Fruit fly (Drosophila melanogaster) whole organism, embryonic: ENCODE measurements around the gene GAPcenA.

ENCODE experiments used
- BtbVII ChIP-seq: fragments of 200-800 bp; sonication (Bioruptor generic); optimal IDR thresholded peaks from 3 replicates; lab custom pipeline; 2017; ENCODE audit warnings: missing biosample characterization, mild to moderate bottlenecking, missing genetic modification characterization
- CG10147 ChIP-seq: fragments of 200-800 bp; sonication (Bioruptor generic); optimal IDR thresholded peaks from 2 replicates; lab custom pipeline; 2019; ENCODE audit warnings: missing biosample characterization, mild to moderate bottlenecking, missing genetic modification characterization, moderate library complexity
- CG10321 ChIP-seq: fragments of 200-800 bp; sonication (Bioruptor generic); IDR thresholded peaks from 2 replicates; pipeline ENCODE4 v1.3.6; 2022; ENCODE audit warnings: missing biosample characterization, missing genetic modification characterization
- CG10366 ChIP-seq: fragments of 200-800 bp; sonication (Bioruptor generic); IDR thresholded peaks from 2 replicates; pipeline ENCODE4 v1.3.6; 2022; ENCODE audit warnings: missing biosample characterization, missing genetic modification characterization
- CG12155 ChIP-seq: fragments of 200-800 bp; sonication (Bioruptor generic); optimal IDR thresholded peaks from 3 replicates; lab custom pipeline; 2016; ENCODE audit warnings: missing biosample characterization, missing genetic modification characterization
- CG13424 ChIP-seq: fragments of 200-800 bp; sonication (Bioruptor generic); optimal IDR thresholded peaks from 2 replicates; lab custom pipeline; 2019; ENCODE audit warnings: missing biosample characterization, mild to moderate bottlenecking, missing genetic modification characterization, moderate library complexity
- CG13894 ChIP-seq: fragments of 200-800 bp; sonication (Bioruptor generic); optimal IDR thresholded peaks from 3 replicates; lab custom pipeline; 2018; ENCODE audit warnings: missing biosample characterization, mild to moderate bottlenecking, missing genetic modification characterization, moderate library complexity
- CG14050 ChIP-seq: fragments of 200-800 bp; sonication (Bioruptor generic); IDR thresholded peaks from 3 replicates; pipeline ENCODE4 v1.3.6; 2022; ENCODE audit warnings: missing biosample characterization, missing genetic modification characterization
- CG15073 ChIP-seq: fragments of 200-800 bp; sonication (Bioruptor generic); optimal IDR thresholded peaks from 2 replicates; lab custom pipeline; 2016; ENCODE audit warnings: missing biosample characterization, missing genetic modification characterization
- CG17385 ChIP-seq: fragments of 200-800 bp; sonication (Bioruptor generic); optimal IDR thresholded peaks from 3 replicates; lab custom pipeline; 2018; ENCODE audit warnings: missing biosample characterization, mild to moderate bottlenecking, missing genetic modification characterization
- CG18262 ChIP-seq: fragments of 200-800 bp; optimal IDR thresholded peaks from 3 replicates; lab custom pipeline; 2019; ENCODE audit warnings: missing biosample characterization, mild to moderate bottlenecking, missing genetic modification characterization, moderate library complexity
- CG18599 ChIP-seq: fragments of 200-800 bp; sonication (Bioruptor generic); optimal IDR thresholded peaks from 3 replicates; lab custom pipeline; 2017; ENCODE audit warnings: missing biosample characterization, missing genetic modification characterization, mild to moderate bottlenecking, moderate library complexity, missing genetic modification reagents
- CG18619 ChIP-seq: fragments of 200-800 bp; sonication (Bioruptor generic); optimal IDR thresholded peaks from 3 replicates; lab custom pipeline; 2017; ENCODE audit warnings: missing biosample characterization, mild to moderate bottlenecking, missing genetic modification characterization
- CG18764 ChIP-seq: fragments of 200-800 bp; sonication (Bioruptor generic); optimal IDR thresholded peaks from 3 replicates; lab custom pipeline; 2016; ENCODE audit warnings: missing biosample characterization, missing genetic modification characterization
- CG2116 ChIP-seq: fragments of 200-800 bp; sonication (Bioruptor generic); optimal IDR thresholded peaks from 3 replicates; lab custom pipeline; 2018; ENCODE audit warnings: missing biosample characterization, mild to moderate bottlenecking, missing genetic modification characterization
- CG2678 ChIP-seq: fragments of 200-800 bp; sonication (Bioruptor generic); optimal IDR thresholded peaks from 3 replicates; lab custom pipeline; 2019; ENCODE audit warnings: missing biosample characterization, mild to moderate bottlenecking, missing genetic modification characterization, moderate library complexity
- CG2712 ChIP-seq: fragments of 200-800 bp; optimal IDR thresholded peaks from 3 replicates; lab custom pipeline; 2019; ENCODE audit warnings: missing biosample characterization, mild to moderate bottlenecking, missing genetic modification characterization, moderate library complexity
- CG33557 ChIP-seq: fragments of 200-800 bp; sonication (Bioruptor generic); optimal IDR thresholded peaks from 2 replicates; lab custom pipeline; 2019; ENCODE audit warnings: missing biosample characterization, mild to moderate bottlenecking, missing genetic modification characterization, moderate library complexity
- CG3407 ChIP-seq: fragments of 200-800 bp; sonication (Bioruptor generic); optimal IDR thresholded peaks from 2 replicates; lab custom pipeline; 2018; ENCODE audit warnings: missing biosample characterization, mild to moderate bottlenecking, missing genetic modification characterization
- CG3847 ChIP-seq: fragments of 200-800 bp; sonication (Bioruptor generic); IDR thresholded peaks from 2 replicates; pipeline ENCODE4 v1.3.6; 2022; ENCODE audit warnings: missing biosample characterization, missing genetic modification characterization
- CG4360 ChIP-seq: fragments of 200-800 bp; sonication (Bioruptor generic); IDR thresholded peaks from 2 replicates; pipeline ENCODE4 v1.3.6; 2022; ENCODE audit warnings: missing biosample characterization, missing genetic modification characterization
- CG43689 ChIP-seq: fragments of 200-800 bp; sonication (Bioruptor generic); IDR thresholded peaks from 2 replicates; pipeline ENCODE4 v1.3.6; 2022; ENCODE audit warnings: missing biosample characterization, missing genetic modification characterization
- CG6654 ChIP-seq: fragments of 200-800 bp; sonication (Bioruptor generic); optimal IDR thresholded peaks from 2 replicates; lab custom pipeline; 2017; ENCODE audit warnings: missing biosample characterization, mild to moderate bottlenecking, missing genetic modification characterization
- CG7786 ChIP-seq: fragments of 200-800 bp; sonication (Bioruptor generic); optimal IDR thresholded peaks from 2 replicates; lab custom pipeline; 2016; ENCODE audit warnings: missing biosample characterization, missing genetic modification characterization
- CG7839 ChIP-seq: fragments of 200-800 bp; sonication (Bioruptor generic); optimal IDR thresholded peaks from 3 replicates; lab custom pipeline; 2018; ENCODE audit warnings: missing biosample characterization, mild to moderate bottlenecking, missing genetic modification characterization, moderate library complexity
- CG7928 ChIP-seq: fragments of 200-800 bp; sonication (Bioruptor generic); optimal IDR thresholded peaks from 2 replicates; lab custom pipeline; 2017; ENCODE audit warnings: missing biosample characterization, mild to moderate bottlenecking, missing genetic modification characterization
- CG8089 ChIP-seq: fragments of 200-800 bp; sonication (Bioruptor generic); optimal IDR thresholded peaks from 3 replicates; lab custom pipeline; 2016; ENCODE audit warnings: missing biosample characterization, missing genetic modification characterization
- CG8281 ChIP-seq: fragments of 200-800 bp; sonication (Bioruptor generic); optimal IDR thresholded peaks from 2 replicates; lab custom pipeline; 2018; ENCODE audit warnings: missing biosample characterization, mild to moderate bottlenecking, missing genetic modification characterization, moderate library complexity
- CG8290 ChIP-seq, 3 experiments: fragments of 200-800 bp; sonication (Bioruptor generic); optimal IDR thresholded peaks; 2 replicates each; lab custom pipeline; 2016 to 2019; ENCODE audit warnings: missing biosample characterization in 3 of 3, missing genetic modification characterization in 3 of 3, mild to moderate bottlenecking in 2 of 3, moderate library complexity in 1 of 3
- Dek ChIP-seq: fragments of 200-800 bp; sonication (Bioruptor generic); optimal IDR thresholded peaks from 3 replicates; lab custom pipeline; 2019; ENCODE audit warnings: missing biosample characterization, mild to moderate bottlenecking, missing genetic modification characterization, moderate library complexity
- Doc3 ChIP-seq: fragments of 200-800 bp; sonication (Bioruptor generic); IDR thresholded peaks from 3 replicates; pipeline ENCODE4 v1.3.6; 2022; ENCODE audit warnings: missing biosample characterization, missing genetic modification characterization; ENCODE audit not compliant: partially characterized antibody
- Hr3 ChIP-seq: fragments of 200-800 bp; sonication (Bioruptor generic); optimal IDR thresholded peaks from 3 replicates; lab custom pipeline; 2016; ENCODE audit warnings: missing biosample characterization, missing genetic modification characterization
- Meics ChIP-seq: fragments of 200-800 bp; sonication (Bioruptor generic); optimal IDR thresholded peaks from 2 replicates; lab custom pipeline; 2017; ENCODE audit warnings: missing biosample characterization, mild to moderate bottlenecking, missing genetic modification characterization
- Nf-YA ChIP-seq: fragments of 200-800 bp; sonication (Bioruptor generic); IDR thresholded peaks from 2 replicates; pipeline ENCODE4 v1.3.6; 2022; ENCODE audit warnings: missing biosample characterization, missing genetic modification characterization
- Oli ChIP-seq: fragments of 200-800 bp; sonication (Bioruptor generic); optimal IDR thresholded peaks from 2 replicates; lab custom pipeline; 2018; ENCODE audit warnings: missing biosample characterization, mild to moderate bottlenecking, missing genetic modification characterization, moderate library complexity
- Scr ChIP-seq: fragments of 200-800 bp; sonication (Bioruptor generic); IDR thresholded peaks from 2 replicates; pipeline ENCODE4 v1.3.6; 2022; ENCODE audit warnings: missing biosample characterization, missing genetic modification characterization; ENCODE audit not compliant: partially characterized antibody
- Trl ChIP-seq, 3 experiments: fragments of >200 bp in 2 of 3; fragments of 200-800 bp in 1 of 3; sonication (Bioruptor generic) in 1 of 3; optimal IDR thresholded peaks; 2 replicates in 1 of 3; 3 replicates in 2 of 3; lab custom pipeline; 2016 to 2017; ENCODE audit warnings: missing biosample characterization in 1 of 3, missing genetic modification characterization in 1 of 3
- bigmax ChIP-seq: fragments of 200-800 bp; sonication (Bioruptor generic); optimal IDR thresholded peaks from 2 replicates; lab custom pipeline; 2018; ENCODE audit warnings: missing biosample characterization, mild to moderate bottlenecking, missing genetic modification characterization
- croc ChIP-seq: fragments of 200-800 bp; sonication (Bioruptor generic); conservative IDR thresholded peaks from 3 replicates; pipeline ENCODE4 v1.3.6; 2022; ENCODE audit warnings: missing biosample characterization, missing genetic modification characterization
- fd3F ChIP-seq: fragments of 200-800 bp; sonication (Bioruptor generic); optimal IDR thresholded peaks from 2 replicates; lab custom pipeline; 2018; ENCODE audit warnings: missing biosample characterization, mild to moderate bottlenecking, missing genetic modification characterization, moderate library complexity
- fru ChIP-seq: fragments of >200 bp; optimal IDR thresholded peaks from 2 replicates; lab custom pipeline; 2017
- gsb ChIP-seq: fragments of 200-800 bp; sonication (Bioruptor generic); IDR thresholded peaks from 2 replicates; pipeline ENCODE4 v1.3.6; 2022; ENCODE audit warnings: missing biosample characterization, missing genetic modification characterization
- ham ChIP-seq: fragments of 200-800 bp; sonication (Bioruptor generic); IDR thresholded peaks from 2 replicates; pipeline ENCODE4 v1.3.6; 2022; ENCODE audit warnings: missing biosample characterization, missing genetic modification characterization
- ind ChIP-seq: fragments of 200-800 bp; sonication (Bioruptor generic); optimal IDR thresholded peaks from 3 replicates; lab custom pipeline; 2016; ENCODE audit warnings: missing biosample characterization, missing genetic modification characterization
- kah ChIP-seq: fragments of 200-800 bp; sonication (Bioruptor generic); optimal IDR thresholded peaks from 2 replicates; lab custom pipeline; 2018; ENCODE audit warnings: missing biosample characterization, mild to moderate bottlenecking, missing genetic modification characterization
- ken ChIP-seq: fragments of 200-800 bp; sonication (Bioruptor generic); IDR thresholded peaks from 3 replicates; pipeline ENCODE4 v1.3.6; 2022; ENCODE audit warnings: missing biosample characterization, missing genetic modification characterization
- phol ChIP-seq: fragments of 200-800 bp; sonication (Bioruptor generic); optimal IDR thresholded peaks from 3 replicates; lab custom pipeline; 2018; ENCODE audit warnings: missing biosample characterization, mild to moderate bottlenecking, missing genetic modification characterization, moderate library complexity
- tgo ChIP-seq: fragments of 200-800 bp; sonication (Bioruptor generic); IDR thresholded peaks from 3 replicates; pipeline ENCODE4 v1.3.6; 2022; ENCODE audit warnings: missing biosample characterization, missing genetic modification characterization
- trh ChIP-seq: fragments of 200-800 bp; sonication (Bioruptor generic); optimal IDR thresholded peaks from 2 replicates; lab custom pipeline; 2016; ENCODE audit warnings: missing biosample characterization, missing genetic modification characterization
- wdn ChIP-seq: fragments of 200-800 bp; sonication (Bioruptor generic); IDR thresholded peaks from 2 replicates; pipeline ENCODE4 v1.3.6; 2022; ENCODE audit warnings: missing biosample characterization, missing genetic modification characterization

GAPcenA gene

DNA sequence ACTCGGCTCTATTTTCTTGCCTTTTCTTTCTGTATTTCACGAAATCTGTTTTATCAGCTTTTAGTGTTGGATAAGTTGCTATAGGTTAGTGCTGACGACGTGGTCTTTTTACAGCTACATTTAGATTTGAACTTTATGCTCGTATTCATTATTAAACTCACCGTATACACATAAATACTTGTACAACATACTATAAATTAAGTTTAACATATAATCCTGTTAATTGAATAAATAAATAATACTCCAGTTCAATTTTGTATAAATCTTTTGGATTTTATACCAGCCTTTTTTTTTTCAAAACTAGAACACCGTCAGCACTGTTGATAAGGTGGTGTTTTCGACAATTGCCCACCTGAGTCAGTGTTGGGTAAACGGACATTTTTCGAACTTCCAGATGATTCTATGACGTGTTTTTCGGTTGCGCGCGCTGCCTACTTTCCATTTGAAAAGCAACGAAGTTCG is 37.4 kb upstream of the GAPcenA start, which contains the start of gene BI-1 (continued):
- no peak for TF ChIP-seq CG2678 (tag; lab: Kevin White, UChicago)
- no peak for TF ChIP-seq Scr (GFP tag; lab: Robert Waterston, UW)
- TF ChIP-seq kah (GFP tag; lab: Kevin White, UChicago), result peak; percentile 70
- 0 out of 2 replicates have a peak, but pooled peaks have one; percentile 7 for TF ChIP-seq CG10366 (GFP tag; lab: Robert Waterston, UW)
- peak; percentile 69 for TF ChIP-seq Dek (tag; lab: Kevin White, UChicago)
- peak; percentile 58 for TF ChIP-seq CG18764 (GFP tag; lab: Kevin White, UChicago)
- peak; percentile 57 for TF ChIP-seq Hr3 (GFP tag; lab: Kevin White, UChicago)
- TF ChIP-seq CG8290 (GFP tag; optimal IDR thresholded peaks at IDR 0.05; lab: Kevin White, UChicago), result peak; percentile 55
- no peak for TF ChIP-seq CG8290 (tag; optimal IDR thresholded peaks at IDR 0.05; lab: Kevin White, UChicago)
- TF ChIP-seq phol, result peak; percentile 81
- no peak for TF ChIP-seq CG10321
- peak; percentile 65 for TF ChIP-seq ind (GFP tag; lab: Kevin White, UChicago)
- TF ChIP-seq croc (GFP tag; lab: Robert Waterston, UW), result peak; percentile 16; the same call in 1 of the 3 replicates
- TF ChIP-seq Nf-YA (GFP tag; lab: Robert Waterston, UW), result 0 out of 2 replicates have a peak, but pooled peaks have one; percentile 21
- peak; percentile 67 for TF ChIP-seq CG2712 (tag; lab: Kevin White, UChicago)
- peak; percentile 19 for TF ChIP-seq CG7928
- peak; percentile 84 for TF ChIP-seq CG3847 (GFP tag; lab: Robert Waterston, UW)
- TF ChIP-seq CG13894 (tag; lab: Kevin White, UChicago), result no peak
- TF ChIP-seq CG18262 (tag; lab: Kevin White, UChicago), result peak; percentile 64
- TF ChIP-seq CG7839 (tag; lab: Kevin White, UChicago), result peak; percentile 74
- peak; percentile 81 for TF ChIP-seq CG18599 (GFP tag; lab: Kevin White, UChicago)
- TF ChIP-seq gsb (GFP tag; lab: Robert Waterston, UW), result no peak
- TF ChIP-seq wdn (GFP tag; lab: Robert Waterston, UW), result no peak
- no peak for TF ChIP-seq CG6654 (GFP tag; lab: Kevin White, UChicago)
- TF ChIP-seq CG13424, result peak; percentile 70
- no peak for TF ChIP-seq Trl (optimal IDR thresholded peaks at IDR 0.05; lab: Kevin White, UChicago)
- peak; percentile 63 for TF ChIP-seq Trl (GFP tag; optimal IDR thresholded peaks at IDR 0.05; lab: Kevin White, UChicago)
- TF ChIP-seq CG12155 (GFP tag; lab: Kevin White, UChicago), result peak; percentile 58
- TF ChIP-seq CG7786 (GFP tag; lab: Kevin White, UChicago), result no peak
- TF ChIP-seq CG18619, result peak; percentile 24
- no peak for TF ChIP-seq Doc3 (GFP tag; lab: Robert Waterston, UW)
- TF ChIP-seq CG14050, result no peak
- TF ChIP-seq trh, result peak; percentile 39
- TF ChIP-seq CG3407 (GFP tag; lab: Kevin White, UChicago), result peak; percentile 9
- TF ChIP-seq tgo (GFP tag; lab: Robert Waterston, UW), result peak; percentile 45; the same call in 2 of the 3 replicates
- peak; percentile 73 for TF ChIP-seq BtbVII
- TF ChIP-seq fd3F (GFP tag; lab: Kevin White, UChicago), result peak; percentile 35
- no peak for TF ChIP-seq CG15073 (GFP tag; lab: Kevin White, UChicago)
- TF ChIP-seq CG17385 (GFP tag; lab: Kevin White, UChicago), result peak; percentile 56
- TF ChIP-seq CG4360 (GFP tag; lab: Robert Waterston, UW), result no peak
- peak; percentile 56 for TF ChIP-seq Oli
- TF ChIP-seq CG10147 (GFP tag; lab: Kevin White, UChicago), result peak; percentile 83
- TF ChIP-seq CG8089 (GFP tag; lab: Kevin White, UChicago), result no peak
- no peak for TF ChIP-seq ham
- peak; percentile 58 for TF ChIP-seq CG33557 (GFP tag; lab: Kevin White, UChicago)
- TF ChIP-seq CG43689 (GFP tag; lab: Robert Waterston, UW), result no peak
- TF ChIP-seq CG2116 (GFP tag; lab: Kevin White, UChicago), result peak; percentile 22
- no peak for TF ChIP-seq bigmax
- no peak for TF ChIP-seq CG8281 (tag; lab: Kevin White, UChicago)
- no peak for TF ChIP-seq fru (lab: Kevin White, UChicago)
- 0 out of 3 replicates have a peak, but pooled peaks have one; percentile 15 for TF ChIP-seq ken (GFP tag; lab: Robert Waterston, UW)
- peak; percentile 76 for TF ChIP-seq Meics (GFP tag; lab: Kevin White, UChicago)
